Fruit fly (Drosophila melanogaster) whole organism, embryonic: ENCODE measurements around the gene CG6933.

Source experiments
- Asciz ChIP-seq: fragments of 200-800 bp; sonication (Bioruptor generic); optimal IDR thresholded peaks from 2 replicates; lab custom pipeline; 2017; ENCODE audit warnings: missing biosample characterization, mild to moderate bottlenecking, missing genetic modification characterization, missing genetic modification reagents
- C15 ChIP-seq: fragments of 200-800 bp; sonication (Bioruptor generic); IDR thresholded peaks from 3 replicates; pipeline ENCODE4 v1.3.6; 2022; ENCODE audit warnings: missing biosample characterization, missing genetic modification characterization
- CG10147 ChIP-seq: fragments of 200-800 bp; sonication (Bioruptor generic); optimal IDR thresholded peaks from 2 replicates; lab custom pipeline; 2019; ENCODE audit warnings: missing biosample characterization, mild to moderate bottlenecking, missing genetic modification characterization, moderate library complexity
- CG10267 ChIP-seq: fragments of 200-800 bp; sonication (Bioruptor generic); optimal IDR thresholded peaks from 2 replicates; lab custom pipeline; 2018; ENCODE audit warnings: missing biosample characterization, mild to moderate bottlenecking, missing genetic modification characterization, moderate library complexity
- CG10366 ChIP-seq: fragments of 200-800 bp; sonication (Bioruptor generic); IDR thresholded peaks from 2 replicates; pipeline ENCODE4 v1.3.6; 2022; ENCODE audit warnings: missing biosample characterization, missing genetic modification characterization
- CG12769 ChIP-seq: fragments of 200-800 bp; sonication (Bioruptor generic); optimal IDR thresholded peaks from 2 replicates; lab custom pipeline; 2019; ENCODE audit warnings: missing biosample characterization, mild to moderate bottlenecking, missing genetic modification characterization, moderate library complexity
- CG14014 ChIP-seq: fragments of 200-800 bp; sonication (Bioruptor generic); IDR thresholded peaks from 2 replicates; pipeline ENCODE4 v1.3.6; 2022; ENCODE audit warnings: missing biosample characterization, missing genetic modification characterization
- CG1529 ChIP-seq: fragments of 200-800 bp; sonication (Bioruptor generic); optimal IDR thresholded peaks from 3 replicates; lab custom pipeline; 2018; ENCODE audit warnings: missing biosample characterization, missing genetic modification characterization
- CG18599 ChIP-seq: fragments of 200-800 bp; sonication (Bioruptor generic); optimal IDR thresholded peaks from 3 replicates; lab custom pipeline; 2017; ENCODE audit warnings: missing biosample characterization, missing genetic modification characterization, mild to moderate bottlenecking, moderate library complexity, missing genetic modification reagents
- CG30403 ChIP-seq: fragments of 200-800 bp; sonication (Bioruptor generic); optimal IDR thresholded peaks from 3 replicates; lab custom pipeline; 2016; ENCODE audit warnings: missing biosample characterization, missing genetic modification characterization
- CG31388 ChIP-seq: fragments of 200-800 bp; sonication (Bioruptor generic); optimal IDR thresholded peaks from 2 replicates; lab custom pipeline; 2016; ENCODE audit warnings: missing biosample characterization, missing genetic modification characterization
- CG3281 ChIP-seq: fragments of 200-800 bp; sonication (Bioruptor generic); optimal IDR thresholded peaks from 3 replicates; lab custom pipeline; 2017; ENCODE audit warnings: missing biosample characterization, mild to moderate bottlenecking, missing genetic modification characterization
- CG4730 ChIP-seq: fragments of 200-800 bp; sonication (Bioruptor generic); IDR thresholded peaks from 2 replicates; pipeline ENCODE4 v1.3.6; 2022; ENCODE audit warnings: missing biosample characterization, missing genetic modification characterization
- CG5245 ChIP-seq: fragments of 200-800 bp; sonication (Bioruptor generic); optimal IDR thresholded peaks from 3 replicates; lab custom pipeline; 2016; ENCODE audit warnings: missing biosample characterization, missing genetic modification characterization
- CG6175 ChIP-seq: fragments of 200-800 bp; sonication (Bioruptor generic); IDR thresholded peaks from 3 replicates; pipeline ENCODE4 v1.3.6; 2022; ENCODE audit warnings: missing biosample characterization, missing genetic modification characterization
- CG6791 ChIP-seq: fragments of 200-800 bp; sonication (Bioruptor generic); IDR thresholded peaks from 3 replicates; pipeline ENCODE4 v1.3.6; 2022; ENCODE audit warnings: missing biosample characterization, missing genetic modification characterization; ENCODE audit not compliant: partially characterized antibody
- CG7786 ChIP-seq: fragments of 200-800 bp; sonication (Bioruptor generic); optimal IDR thresholded peaks from 2 replicates; lab custom pipeline; 2016; ENCODE audit warnings: missing biosample characterization, missing genetic modification characterization
- CG7928 ChIP-seq: fragments of 200-800 bp; sonication (Bioruptor generic); optimal IDR thresholded peaks from 2 replicates; lab custom pipeline; 2017; ENCODE audit warnings: missing biosample characterization, mild to moderate bottlenecking, missing genetic modification characterization
- CG8478 ChIP-seq: fragments of >200 bp; optimal IDR thresholded peaks from 2 replicates; lab custom pipeline; 2018
- CG9215 ChIP-seq: fragments of 200-800 bp; sonication (Bioruptor generic); IDR thresholded peaks from 2 replicates; pipeline ENCODE4 v1.3.6; 2022; ENCODE audit warnings: missing biosample characterization, missing genetic modification characterization
- Camta ChIP-seq: fragments of 200-800 bp; sonication (Bioruptor generic); optimal IDR thresholded peaks from 2 replicates; lab custom pipeline; 2016; ENCODE audit warnings: missing biosample characterization, missing genetic modification characterization
- Doc2 ChIP-seq: fragments of 200-800 bp; sonication (Bioruptor generic); IDR thresholded peaks from 2 replicates; pipeline ENCODE4 v1.3.6; 2022; ENCODE audit warnings: missing biosample characterization, missing genetic modification characterization
- E2f1 ChIP-seq: fragments of 200-800 bp; sonication (Bioruptor generic); IDR thresholded peaks from 2 replicates; pipeline ENCODE4 v1.3.6; 2022; ENCODE audit warnings: missing biosample characterization, missing genetic modification characterization
- E2f2 ChIP-seq: fragments of 200-800 bp; sonication (Bioruptor generic); IDR thresholded peaks from 2 replicates; pipeline ENCODE4 v1.3.6; 2022; ENCODE audit warnings: missing biosample characterization, missing genetic modification characterization
- Elba2 ChIP-seq: fragments of 200-800 bp; sonication (Bioruptor generic); optimal IDR thresholded peaks from 3 replicates; lab custom pipeline; 2016; ENCODE audit warnings: missing biosample characterization, missing genetic modification characterization
- Gug ChIP-seq: fragments of 200-800 bp; sonication (Bioruptor generic); IDR thresholded peaks from 4 replicates; pipeline ENCODE4 v1.3.6; 2022; ENCODE audit warnings: missing biosample characterization, missing genetic modification characterization
- H15 ChIP-seq: fragments of 200-800 bp; sonication (Bioruptor generic); IDR thresholded peaks from 3 replicates; pipeline ENCODE4 v1.3.6; 2022; ENCODE audit warnings: missing biosample characterization, missing genetic modification characterization
- HLH3B ChIP-seq: fragments of 200-800 bp; sonication (Bioruptor generic); IDR thresholded peaks from 2 replicates; pipeline ENCODE4 v1.3.6; 2022; ENCODE audit warnings: missing biosample characterization, missing genetic modification characterization
- Hmr ChIP-seq: fragments of 200-800 bp; sonication (Bioruptor generic); optimal IDR thresholded peaks from 3 replicates; lab custom pipeline; 2017; ENCODE audit warnings: mild to moderate bottlenecking, missing biosample characterization, missing genetic modification reagents, missing genetic modification characterization
- Hr78 ChIP-seq, 2 experiments: fragments of 200-800 bp in 1 of 2; fragments of >200 bp in 1 of 2; sonication (Bioruptor generic) in 1 of 2; optimal IDR thresholded peaks; 2 replicates each; lab custom pipeline; 2017 to 2019; ENCODE audit warnings: missing biosample characterization in 2 of 2, missing genetic modification characterization in 2 of 2, mild to moderate bottlenecking in 1 of 2, moderate library complexity in 1 of 2
- Mes4 ChIP-seq: fragments of 200-800 bp; sonication (Bioruptor generic); optimal IDR thresholded peaks from 2 replicates; lab custom pipeline; 2016; ENCODE audit warnings: missing biosample characterization, missing genetic modification characterization
- Nf-YA ChIP-seq: fragments of 200-800 bp; sonication (Bioruptor generic); IDR thresholded peaks from 2 replicates; pipeline ENCODE4 v1.3.6; 2022; ENCODE audit warnings: missing biosample characterization, missing genetic modification characterization
- Pdp1 ChIP-seq, 2 experiments: fragments of 200-800 bp; sonication (Bioruptor generic); optimal IDR thresholded peaks; 3 replicates each; lab custom pipeline; 2016; ENCODE audit warnings: missing biosample characterization in 2 of 2, missing genetic modification characterization in 2 of 2, mild to moderate bottlenecking in 1 of 2, moderate library complexity in 1 of 2
- Sin3A ChIP-seq: fragments of >200 bp; optimal IDR thresholded peaks from 2 replicates; lab custom pipeline; 2018
- Trl ChIP-seq, 3 experiments: fragments of >200 bp in 2 of 3; fragments of 200-800 bp in 1 of 3; sonication (Bioruptor generic) in 1 of 3; optimal IDR thresholded peaks; 2 replicates in 1 of 3; 3 replicates in 2 of 3; lab custom pipeline; 2016 to 2017; ENCODE audit warnings: missing biosample characterization in 1 of 3, missing genetic modification characterization in 1 of 3
- bsh ChIP-seq, 2 experiments: fragments of 200-800 bp; sonication (Bioruptor generic); optimal IDR thresholded peaks; 2 replicates each; lab custom pipeline; 2017 to 2018; ENCODE audit warnings: mild to moderate bottlenecking in 2 of 2, missing biosample characterization in 2 of 2, missing genetic modification characterization in 2 of 2, moderate library complexity in 1 of 2
- chinmo ChIP-seq: fragments of 200-800 bp; sonication (Bioruptor generic); IDR thresholded peaks from 4 replicates; pipeline ENCODE4 v1.3.6; 2022; ENCODE audit warnings: missing biosample characterization, missing genetic modification characterization; ENCODE audit not compliant: partially characterized antibody
- ci ChIP-seq: fragments of 200-800 bp; sonication (Bioruptor generic); IDR thresholded peaks from 3 replicates; pipeline ENCODE4 v1.3.6; 2022; ENCODE audit warnings: missing biosample characterization, missing genetic modification characterization
- crol ChIP-seq: fragments of 200-800 bp; sonication (Bioruptor generic); IDR thresholded peaks from 2 replicates; pipeline ENCODE4 v1.3.6; 2022; ENCODE audit warnings: missing biosample characterization, missing genetic modification characterization
- fd64A ChIP-seq: fragments of 200-800 bp; sonication (Bioruptor generic); optimal IDR thresholded peaks from 3 replicates; lab custom pipeline; 2018; ENCODE audit warnings: missing biosample characterization, mild to moderate bottlenecking, missing genetic modification characterization
- fd96Cb ChIP-seq: fragments of 200-800 bp; sonication (Bioruptor generic); optimal IDR thresholded peaks from 2 replicates; lab custom pipeline; 2018; ENCODE audit warnings: missing biosample characterization, mild to moderate bottlenecking, missing genetic modification characterization, moderate library complexity
- gem ChIP-seq: fragments of 200-800 bp; sonication (Bioruptor generic); optimal IDR thresholded peaks from 2 replicates; lab custom pipeline; 2019; ENCODE audit warnings: missing biosample characterization, mild to moderate bottlenecking, missing genetic modification characterization, moderate library complexity
- hb ChIP-seq: fragments of 200-800 bp; sonication (Bioruptor generic); IDR thresholded peaks from 3 replicates; pipeline ENCODE4 v1.3.6; 2022; ENCODE audit warnings: missing biosample characterization, missing genetic modification characterization; ENCODE audit not compliant: partially characterized antibody
- knrl ChIP-seq: fragments of 200-800 bp; sonication (Bioruptor generic); IDR thresholded peaks from 3 replicates; pipeline ENCODE4 v1.3.6; 2022; ENCODE audit warnings: missing biosample characterization, missing genetic modification characterization; ENCODE audit not compliant: partially characterized antibody
- lilli ChIP-seq: fragments of 200-800 bp; sonication (Bioruptor generic); optimal IDR thresholded peaks from 3 replicates; lab custom pipeline; 2016; ENCODE audit warnings: missing biosample characterization, missing genetic modification characterization
- ranshi ChIP-seq: fragments of 200-800 bp; sonication (Bioruptor generic); IDR thresholded peaks from 2 replicates; pipeline ENCODE4 v1.3.6; 2022; ENCODE audit warnings: missing biosample characterization, missing genetic modification characterization
- row ChIP-seq: fragments of 200-800 bp; sonication (Bioruptor generic); IDR thresholded peaks from 3 replicates; pipeline ENCODE4 v1.3.6; 2022; ENCODE audit warnings: missing biosample characterization, missing genetic modification characterization
- run ChIP-seq: fragments of 200-800 bp; sonication (Bioruptor generic); optimal IDR thresholded peaks from 3 replicates; lab custom pipeline; 2018; ENCODE audit warnings: missing biosample characterization, mild to moderate bottlenecking, missing genetic modification characterization
- slou ChIP-seq: fragments of 200-800 bp; sonication (Bioruptor generic); optimal IDR thresholded peaks from 3 replicates; lab custom pipeline; 2016; ENCODE audit warnings: missing biosample characterization, missing genetic modification characterization
- sug ChIP-seq: fragments of 200-800 bp; optimal IDR thresholded peaks from 2 replicates; lab custom pipeline; 2019; ENCODE audit warnings: missing biosample characterization, mild to moderate bottlenecking, missing genetic modification characterization, moderate library complexity
- tx ChIP-seq: fragments of 200-800 bp; sonication (Bioruptor generic); optimal IDR thresholded peaks from 2 replicates; lab custom pipeline; 2016; ENCODE audit warnings: missing biosample characterization, missing genetic modification characterization

The CG6933 gene

DNA sequence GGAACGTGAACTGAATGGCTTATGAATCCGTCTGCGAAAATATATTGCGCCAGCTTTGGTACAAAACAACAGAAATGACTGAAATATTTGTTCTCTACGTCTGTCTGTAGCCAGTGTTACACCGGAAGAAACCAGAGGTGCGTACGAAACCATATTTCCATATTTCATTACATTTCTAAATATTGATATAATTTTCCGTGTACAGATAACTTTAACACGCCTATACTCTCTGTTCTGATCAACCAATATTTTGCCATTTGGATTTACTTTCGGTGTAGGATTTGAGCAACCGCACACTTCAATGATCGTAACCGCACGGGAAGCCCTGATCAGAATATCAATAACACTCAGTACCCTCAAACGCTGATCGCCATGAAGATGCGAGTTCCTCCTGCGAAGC is 25.5 kb downstream of the CG6933 start (continued):
- TF ChIP-seq Pdp1 (GFP tag; optimal IDR thresholded peaks at IDR 0.05; lab: Kevin White, UChicago) = peak; percentile 8 to 17
- no peak for TF ChIP-seq Asciz
- TF ChIP-seq knrl (GFP tag; lab: Robert Waterston, UW) = no peak
- TF ChIP-seq fd64A (GFP tag; lab: Kevin White, UChicago) = no peak
- 0 out of 3 replicates have a peak, but pooled peaks have one; percentile 38 for TF ChIP-seq H15 (GFP tag; lab: Robert Waterston, UW)
- peak; percentile 40 for TF ChIP-seq CG18599 (GFP tag; lab: Kevin White, UChicago)
- TF ChIP-seq CG10147 (GFP tag; lab: Kevin White, UChicago) = no peak
- TF ChIP-seq CG30403 (GFP tag; lab: Kevin White, UChicago) = peak; percentile 39
- peak; percentile 41 to 55 for TF ChIP-seq bsh (GFP tag; optimal IDR thresholded peaks at IDR 0.05; lab: Kevin White, UChicago)
- peak; percentile 68 for TF ChIP-seq row (GFP tag; lab: Robert Waterston, UW)
- peak; percentile 5 for TF ChIP-seq sug (tag; lab: Kevin White, UChicago)
- no peak for TF ChIP-seq CG6175 (GFP tag; lab: Robert Waterston, UW)
- TF ChIP-seq CG9215 (GFP tag; lab: Robert Waterston, UW) = peak; percentile 51
- TF ChIP-seq CG10366 (GFP tag; lab: Robert Waterston, UW) = peak; percentile 50; the same call in 1 of the 2 replicates
- TF ChIP-seq E2f2 (GFP tag; lab: Robert Waterston, UW) = no peak
- TF ChIP-seq chinmo (GFP tag; lab: Robert Waterston, UW) = 0 out of 4 replicates have a peak, but pooled peaks have one; percentile 35
- peak; percentile 25; the same call in 1 of the 2 replicates for TF ChIP-seq E2f1 (GFP tag; lab: Robert Waterston, UW)
- peak; percentile 39 for TF ChIP-seq Hmr (GFP tag; lab: Kevin White, UChicago)
- TF ChIP-seq Nf-YA (GFP tag; lab: Robert Waterston, UW) = no peak
- peak; percentile 72 for TF ChIP-seq CG12769
- TF ChIP-seq CG7786 (GFP tag; lab: Kevin White, UChicago) = no peak
- peak; percentile 29 for TF ChIP-seq CG5245 (GFP tag; lab: Kevin White, UChicago)
- TF ChIP-seq CG31388 (GFP tag; lab: Kevin White, UChicago) = no peak
- peak; percentile 48 for TF ChIP-seq lilli (GFP tag; lab: Kevin White, UChicago)
- TF ChIP-seq CG10267 = peak; percentile 1
- no peak for TF ChIP-seq CG1529 (GFP tag; lab: Kevin White, UChicago)
- no peak for TF ChIP-seq Doc2 (GFP tag; lab: Robert Waterston, UW)
- no peak for TF ChIP-seq Trl (optimal IDR thresholded peaks at IDR 0.05; lab: Kevin White, UChicago)
- TF ChIP-seq Trl (GFP tag; optimal IDR thresholded peaks at IDR 0.05; lab: Kevin White, UChicago) = peak; percentile 33
- TF ChIP-seq CG6791 (GFP tag; lab: Robert Waterston, UW) = no peak
- TF ChIP-seq CG4730 (GFP tag; lab: Robert Waterston, UW) = peak; percentile 45; the same call in 1 of the 2 replicates
- TF ChIP-seq C15 (GFP tag; lab: Robert Waterston, UW) = no peak
- no peak for TF ChIP-seq crol (GFP tag; lab: Robert Waterston, UW)
- no peak for TF ChIP-seq CG8478 (lab: Kevin White, UChicago)
- TF ChIP-seq Elba2 (GFP tag; lab: Kevin White, UChicago) = no peak
- no peak for TF ChIP-seq Mes4 (GFP tag; lab: Kevin White, UChicago)
- TF ChIP-seq run (tag; lab: Kevin White, UChicago) = no peak
- TF ChIP-seq ci (GFP tag; lab: Robert Waterston, UW) = 0 out of 3 replicates have a peak, but pooled peaks have one; percentile 29
- peak; percentile 54; the same call in 1 of the 2 replicates for TF ChIP-seq ranshi
- TF ChIP-seq Camta = peak; percentile 21
- no peak for TF ChIP-seq Hr78 (GFP tag; optimal IDR thresholded peaks at IDR 0.05; lab: Kevin White, UChicago)
- peak; percentile 62 for TF ChIP-seq gem (tag; lab: Kevin White, UChicago)
- TF ChIP-seq fd96Cb = peak; percentile 29
- no peak for TF ChIP-seq slou (GFP tag; lab: Kevin White, UChicago)
- peak; percentile 65 for TF ChIP-seq CG14014 (GFP tag; lab: Robert Waterston, UW)
- TF ChIP-seq tx (GFP tag; lab: Kevin White, UChicago) = no peak
- TF ChIP-seq CG7928 (GFP tag; lab: Kevin White, UChicago) = no peak
- peak; percentile 16; the same call in 1 of the 4 replicates for TF ChIP-seq Gug
- no peak for TF ChIP-seq Sin3A (lab: Kevin White, UChicago)
- peak; percentile 42; the same call in 1 of the 2 replicates for TF ChIP-seq HLH3B (GFP tag; lab: Robert Waterston, UW)
- no peak for TF ChIP-seq hb (GFP tag; lab: Robert Waterston, UW)
- TF ChIP-seq CG3281 (GFP tag; lab: Kevin White, UChicago) = peak; percentile 32
